Worm (Caenorhabditis elegans) whole organism, L3 larva: ENCODE measurements around the gene F19B10.6.

Experiments used
- R02D3.7 ChIP-seq: fragments of 150-350 bp; optimal IDR thresholded peaks from 2 replicates; lab custom pipeline; 2014; ENCODE audit warnings: missing biosample characterization, missing genetic modification characterization
- lin-39 ChIP-seq: fragments of 150-350 bp; optimal IDR thresholded peaks from 2 replicates; lab custom pipeline; 2018; ENCODE audit warnings: missing biosample characterization, missing genetic modification reagents, missing genetic modification characterization
- nhr-23 ChIP-seq: fragments of 150-350 bp; optimal IDR thresholded peaks from 2 replicates; lab custom pipeline; 2014; ENCODE audit warnings: missing biosample characterization, missing genetic modification reagents, missing genetic modification characterization
- tbx-2 ChIP-seq: sonication (generic microtip); optimal IDR thresholded peaks from 2 replicates; lab custom pipeline; 2016; ENCODE audit warnings: mild to moderate bottlenecking, missing genetic modification characterization, missing compliant biosample characterization

DNA sequence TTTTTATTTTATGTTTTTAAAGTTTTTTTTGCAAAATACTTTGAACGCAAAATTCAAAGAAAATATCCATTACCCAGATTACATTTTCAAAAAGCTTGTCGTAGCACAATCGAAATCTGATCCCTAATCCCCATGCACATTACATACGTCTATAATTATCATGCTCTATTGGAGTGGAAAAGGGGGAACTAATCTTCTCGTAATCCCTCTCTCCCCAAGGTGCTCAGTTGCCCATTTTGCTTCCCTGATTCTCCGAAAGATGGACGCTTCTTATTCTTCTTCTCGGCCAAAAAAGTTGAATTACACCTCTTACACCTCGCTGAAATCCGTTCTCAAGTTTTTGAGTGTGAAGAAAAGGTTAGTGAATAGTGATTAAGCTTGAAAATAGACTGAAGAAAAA lies 47.4 kb upstream of the F19B10.6 start, which contains the start of gene fbxc-53:
- TF ChIP-seq lin-39 (no peak), R02D3.7 (tag; lab: Kevin White, UChicago) (no peak), nhr-23 (no peak), tbx-2 (tag; lab: Kevin White, UChicago) (no peak)
